Worm (Caenorhabditis elegans): ENCODE results near the gene Y39D8A.1.
A peak's percentile ranks its signal among the peaks of the same experiment; 100 is the strongest.

- TF ChIP-seq bed-2 (GFP tag; IDR thresholded peaks at IDR 0.05) (no peak), snpc-4 (GFP tag; optimal IDR thresholded peaks at IDR 0.05) (no peak), snpc-4 (tag; optimal IDR thresholded peaks at IDR 0.05) (no peak), F52B5.7 (tag; optimal IDR thresholded peaks at IDR 0.05) (no peak), F57A8.1 (GFP tag; optimal IDR thresholded peaks at IDR 0.05) (no peak), pha-4 (tag; optimal IDR thresholded peaks at IDR 0.05) (no peak), unc-62 (GFP tag; optimal IDR thresholded peaks at IDR 0.05) (peak; percentile 46), K12H6.12 (tag; optimal IDR thresholded peaks at IDR 0.05) (no peak), nhr-27 (tag; optimal IDR thresholded peaks at IDR 0.05) (no peak), snpc-1.3 (tag; optimal IDR thresholded peaks at IDR 0.05; ENCODE audit: insufficient read depth) (no peak), tbp1 (GFP tag; optimal IDR thresholded peaks at IDR 0.05) (no peak), C17E4.6 (GFP tag; IDR thresholded peaks at IDR 0.05) (no peak), Y95B8A.8 (GFP tag; IDR thresholded peaks at IDR 0.05) (no peak)
These were observed 3.5 kb upstream of the Y39D8A.1 start for ce11 chrV:415072-415471.

Measured in whole organism, young adult.